In the genomic region with DNA sequence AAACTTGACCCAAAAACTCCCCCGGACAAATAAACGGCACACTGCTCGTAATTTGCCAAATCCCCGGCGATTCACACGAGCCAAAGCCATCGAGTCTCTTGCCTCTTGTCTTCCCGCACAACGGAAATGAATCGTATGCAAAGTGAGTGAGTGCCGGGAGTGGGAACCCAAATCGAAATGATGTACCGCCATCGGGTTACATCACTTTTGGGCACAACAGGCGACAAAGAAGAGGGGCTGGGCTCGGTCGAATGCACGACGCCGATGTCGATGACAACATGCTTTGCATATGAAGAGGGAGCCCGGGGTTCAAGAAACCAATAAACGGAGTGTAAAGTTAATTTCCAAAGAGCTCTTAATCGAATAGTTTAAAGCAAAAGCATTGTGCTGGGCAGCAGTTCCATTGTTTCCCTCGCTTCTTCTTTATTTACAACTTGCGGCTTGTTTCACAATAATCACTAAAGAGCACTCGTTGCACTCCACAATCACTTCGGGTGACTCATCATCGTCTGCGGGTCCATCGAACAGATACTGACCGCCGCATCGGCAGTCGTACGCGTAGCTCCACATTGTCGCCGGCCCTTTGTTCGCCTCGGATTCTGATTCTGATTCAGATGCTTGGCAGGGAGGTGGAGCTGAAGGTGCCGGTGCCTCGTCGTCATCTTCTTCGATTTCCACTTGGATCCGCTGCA, we compare ENCODE assay signal across 1 fruit fly cellular context.
TF ChIP-seq lines count a peak whose summit lies in the region.

No protein-coding gene starts in this region.

TF ChIP-seq in whole organism, embryonic, 481 proteins besides CTCF, POLR2A, EP300 and RAD21 (continued from another document):
- no peak for TF ChIP-seq Asciz (GFP tag; optimal IDR thresholded peaks at IDR 0.05; lab: Kevin White, UChicago)
- peak; percentile 8 for TF ChIP-seq kay (GFP tag; optimal IDR thresholded peaks at IDR 0.05; lab: Kevin White, UChicago)
- TF ChIP-seq CG18619 (GFP tag; optimal IDR thresholded peaks at IDR 0.05; lab: Kevin White, UChicago) = no peak
- no peak for TF ChIP-seq danr (GFP tag; IDR thresholded peaks at IDR 0.05; lab: Robert Waterston, UW)
- TF ChIP-seq CG34224 (GFP tag; IDR thresholded peaks at IDR 0.05; lab: Robert Waterston, UW; ENCODE audit: partially characterized antibody) = no peak
- TF ChIP-seq Dp (GFP tag; optimal IDR thresholded peaks at IDR 0.05; lab: Kevin White, UChicago) = no peak
- TF ChIP-seq CG10431 (GFP tag; optimal IDR thresholded peaks at IDR 0.05; lab: Kevin White, UChicago) = no peak
- no peak for TF ChIP-seq rib (GFP tag; IDR thresholded peaks at IDR 0.05; lab: Robert Waterston, UW)
- no peak for TF ChIP-seq eve (GFP tag; optimal IDR thresholded peaks at IDR 0.05; lab: Kevin White, UChicago)
- TF ChIP-seq CG13296 (GFP tag; optimal IDR thresholded peaks at IDR 0.05; lab: Kevin White, UChicago) = no peak
- TF ChIP-seq wor (GFP tag; IDR thresholded peaks at IDR 0.05; lab: Robert Waterston, UW) = no peak
- TF ChIP-seq CG42726 (GFP tag; IDR thresholded peaks at IDR 0.05; lab: Robert Waterston, UW; ENCODE audit: partially characterized antibody) = 0 out of 2 replicates have a peak, but pooled peaks have one; percentile 19
- peak; percentile 24 for TF ChIP-seq Deaf1 (tag; optimal IDR thresholded peaks at IDR 0.05; lab: Kevin White, UChicago)
- no peak for TF ChIP-seq CG11723 (GFP tag; optimal IDR thresholded peaks at IDR 0.05; lab: Kevin White, UChicago)
